Fruit fly (Drosophila melanogaster) S2 (cell line): Measurements from ENCODE around the gene Polr3E.

Experiments used
- CG8478 ChIP-seq: fragments of >200 bp; optimal IDR thresholded peaks from 2 replicates; lab custom pipeline; 2018
- CTCF ChIP-seq, 2 experiments: fragments of >200 bp; optimal IDR thresholded peaks; 2 replicates each; lab custom pipeline; 2018

DNA sequence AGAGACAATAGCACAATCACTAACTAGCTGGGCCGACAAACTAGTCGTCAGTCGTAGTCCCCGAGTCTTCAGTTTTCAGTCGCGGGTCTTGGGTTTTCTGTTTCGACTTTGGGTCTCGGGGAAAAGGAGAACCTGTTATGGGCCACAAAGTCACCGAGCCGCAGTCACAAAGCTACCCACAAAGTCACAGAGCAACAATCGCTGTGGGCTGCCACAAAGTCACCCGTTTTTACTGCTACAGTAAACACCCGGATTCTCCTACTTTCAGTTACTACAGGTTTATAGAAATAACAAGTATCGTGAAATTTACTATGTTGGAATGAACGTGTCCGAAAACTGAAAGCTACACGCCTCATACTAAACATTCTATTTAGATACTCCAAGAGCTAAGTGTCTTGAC is 7.8 kb upstream of the Polr3E start:
- no peak for TF ChIP-seq CG8478 (lab: Kevin White, UChicago)
- no peak for TF ChIP-seq CTCF (optimal IDR thresholded peaks at IDR 0.05; lab: Kevin White, UChicago)
